Worm (Caenorhabditis elegans) whole organism, L4 larva: ENCODE data around the gene cey-1.

Experiments
- F44E2.7 ChIP-seq: fragments of 200-800 bp; sonication (Bioruptor generic); IDR thresholded peaks from 2 replicates; pipeline ENCODE4 v2.1.2; 2022; ENCODE audit warnings: missing genetic modification characterization, missing compliant biosample characterization
- mep-1 ChIP-seq: fragments of 150-350 bp; sonication (generic microtip); optimal IDR thresholded peaks from 3 replicates; lab custom pipeline; 2014; ENCODE audit warnings: missing biosample characterization, missing genetic modification characterization
- nhr-76 ChIP-seq: fragments of 150-350 bp; optimal IDR thresholded peaks from 2 replicates; lab custom pipeline; 2014; ENCODE audit warnings: missing biosample characterization, missing genetic modification characterization
- unc-39 ChIP-seq: sonication (generic microtip); optimal IDR thresholded peaks from 2 replicates; lab custom pipeline; 2017; ENCODE audit warnings: missing biosample characterization, missing genetic modification characterization

ce11 chrII:11013667-11014066 is 27.3 kb downstream of the cey-1 start, which contains the start of gene col-81:
- TF ChIP-seq nhr-76 (no peak), unc-39 (tag; lab: Kevin White, UChicago) (no peak), F44E2.7 (GFP tag; lab: Robert Waterston, UW) (no peak), mep-1 (tag; lab: Kevin White, UChicago) (no peak)
